Worm (Caenorhabditis elegans) whole organism, L1 larva: ENCODE data around the gene ZK1307.4.

Source experiments
- ceh-63 ChIP-seq: fragments of 200-800 bp; sonication (Bioruptor generic); optimal IDR thresholded peaks from 2 replicates; lab custom pipeline; 2018; ENCODE audit warnings: mild to moderate bottlenecking, missing genetic modification characterization, missing compliant biosample characterization

The ZK1307.4 gene

ce11 chrII:9601069-9601468 is 50.5 kb downstream of the ZK1307.4 start (continued):
- no peak for TF ChIP-seq ceh-63 (GFP tag; lab: Kevin White, UChicago)
